Fruit fly (Drosophila melanogaster) whole organism, wandering third instar larva: ENCODE measurements around the gene CG31789.

ENCODE experiments used
- Abd-B ChIP-seq: fragments of >200 bp; optimal IDR thresholded peaks from 2 replicates; lab custom pipeline; 2017; ENCODE audit warnings: missing biosample characterization, missing genetic modification characterization
- Dfd ChIP-seq: fragments of >200 bp; optimal IDR thresholded peaks from 2 replicates; lab custom pipeline; 2017; ENCODE audit warnings: missing biosample characterization, missing genetic modification characterization
- Dif ChIP-seq: fragments of 200-275, 200-300 bp; sonication (Bioruptor generic); optimal IDR thresholded peaks from 2 replicates; lab custom pipeline; 2018; ENCODE audit warnings: missing biosample characterization, missing genetic modification characterization; ENCODE audit not compliant: partially characterized antibody
- Jra ChIP-seq: sonication (Bioruptor generic); optimal IDR thresholded peaks from 2 replicates; lab custom pipeline; 2016; ENCODE audit warnings: missing biosample characterization, missing genetic modification characterization
- OdsH ChIP-seq: fragments of 200-800 bp; sonication (Bioruptor generic); optimal IDR thresholded peaks from 2 replicates; lab custom pipeline; 2016; ENCODE audit warnings: missing biosample characterization, mild to moderate bottlenecking, missing genetic modification characterization
- Rel ChIP-seq, 2 experiments: fragments of 200-800 bp; sonication (Bioruptor generic) in 1 of 2; optimal IDR thresholded peaks; 2 replicates in 1 of 2; 3 replicates in 1 of 2; lab custom pipeline; 2016 to 2019; ENCODE audit warnings: mild to moderate bottlenecking in 2 of 2, missing biosample characterization in 2 of 2, missing genetic modification characterization in 2 of 2, moderate library complexity in 1 of 2
- dl ChIP-seq, 2 experiments: fragments of 175-275, 200-275 bp in 1 of 2; fragments of 200-275 bp in 1 of 2; sonication (Bioruptor generic); optimal IDR thresholded peaks; lab custom pipeline; 2018; ENCODE audit warnings: mild to moderate bottlenecking in 2 of 2, missing biosample characterization in 2 of 2, missing genetic modification characterization in 2 of 2, moderate library complexity in 2 of 2; ENCODE audit not compliant: partially characterized antibody in 2 of 2, insufficient read depth in 1 of 2
- pan ChIP-seq: fragments of >200 bp; optimal IDR thresholded peaks from 2 replicates; lab custom pipeline; 2017
- sv ChIP-seq: fragments of 200-800 bp; sonication (Bioruptor generic); optimal IDR thresholded peaks from 3 replicates; lab custom pipeline; 2016; ENCODE audit warnings: missing biosample characterization, missing genetic modification characterization

- peak; percentile 78 for TF ChIP-seq Jra (GFP tag; lab: Kevin White, UChicago)
- TF ChIP-seq Dif (GFP tag; lab: Kevin White, UChicago): no peak
- peak; percentile 37 for TF ChIP-seq Rel (GFP tag; optimal IDR thresholded peaks at IDR 0.05; lab: Kevin White, UChicago)
- TF ChIP-seq Rel (tag; optimal IDR thresholded peaks at IDR 0.05; lab: Kevin White, UChicago): peak; percentile 61
- TF ChIP-seq Abd-B (GFP tag; lab: Kevin White, UChicago): no peak
- TF ChIP-seq pan: no peak
- TF ChIP-seq sv (GFP tag; lab: Kevin White, UChicago): peak; percentile 72
- no peak for TF ChIP-seq dl (GFP tag; optimal IDR thresholded peaks at IDR 0.05; lab: Kevin White, UChicago; ENCODE audit: insufficient read depth in 1 of 2, partially characterized antibody in 2 of 2)
- no peak for TF ChIP-seq Dfd (GFP tag; lab: Kevin White, UChicago)
- TF ChIP-seq OdsH (GFP tag; lab: Kevin White, UChicago): peak; percentile 91
Observed at dm6 chr2L:18626987-18627386, 21.3 kb downstream of the CG31789 start.
